Fruit fly (Drosophila melanogaster) whole organism, embryonic: ENCODE results near the gene shd.

Experiments
- CG12071 ChIP-seq: fragments of 200-800 bp; sonication (Bioruptor generic); optimal IDR thresholded peaks from 3 replicates; lab custom pipeline; 2018; ENCODE audit warnings: missing biosample characterization, mild to moderate bottlenecking, missing genetic modification characterization
- CG14441 ChIP-seq: fragments of 200-800 bp; sonication (Bioruptor generic); IDR thresholded peaks from 2 replicates; pipeline ENCODE4 v1.3.6; 2022; ENCODE audit warnings: missing biosample characterization, missing genetic modification characterization
- CG16813 ChIP-seq: fragments of 200-800 bp; sonication (Bioruptor generic); IDR thresholded peaks from 3 replicates; pipeline ENCODE4 v1.3.6; 2022; ENCODE audit warnings: missing biosample characterization, missing genetic modification characterization; ENCODE audit not compliant: partially characterized antibody
- CG17912 ChIP-seq: fragments of 200-800 bp; sonication (Bioruptor generic); optimal IDR thresholded peaks from 2 replicates; lab custom pipeline; 2018; ENCODE audit warnings: missing biosample characterization, mild to moderate bottlenecking, missing genetic modification characterization
- CG18262 ChIP-seq: fragments of 200-800 bp; optimal IDR thresholded peaks from 3 replicates; lab custom pipeline; 2019; ENCODE audit warnings: missing biosample characterization, mild to moderate bottlenecking, missing genetic modification characterization, moderate library complexity
- CG3065 ChIP-seq: fragments of 200-800 bp; sonication (Bioruptor generic); optimal IDR thresholded peaks from 2 replicates; lab custom pipeline; 2016; ENCODE audit warnings: missing biosample characterization, missing genetic modification characterization
- CG33213 ChIP-seq: fragments of 200-800 bp; sonication (Bioruptor generic); optimal IDR thresholded peaks from 3 replicates; lab custom pipeline; 2016; ENCODE audit warnings: missing biosample characterization, missing genetic modification characterization
- CG4404 ChIP-seq: fragments of 200-800 bp; sonication (Bioruptor generic); IDR thresholded peaks from 2 replicates; pipeline ENCODE4 v1.3.6; 2022; ENCODE audit warnings: missing biosample characterization, missing genetic modification characterization
- CG4707 ChIP-seq: fragments of 200-800 bp; sonication (Bioruptor generic); optimal IDR thresholded peaks from 2 replicates; lab custom pipeline; 2018; ENCODE audit warnings: missing biosample characterization, mild to moderate bottlenecking, missing genetic modification characterization, moderate library complexity
- CG6689 ChIP-seq: fragments of 200-800 bp; sonication (Bioruptor generic); IDR thresholded peaks from 2 replicates; pipeline ENCODE4 v1.3.6; 2022; ENCODE audit warnings: missing biosample characterization, missing genetic modification characterization
- CG7271 ChIP-seq: fragments of 200-800 bp; sonication (Bioruptor generic); optimal IDR thresholded peaks from 2 replicates; lab custom pipeline; 2018; ENCODE audit warnings: missing biosample characterization, mild to moderate bottlenecking, missing genetic modification characterization, moderate library complexity
- CG7357 ChIP-seq: fragments of 200-800 bp; sonication (Bioruptor generic); IDR thresholded peaks from 3 replicates; pipeline ENCODE4 v1.3.6; 2022; ENCODE audit warnings: missing biosample characterization, missing genetic modification characterization
- CG7786 ChIP-seq: fragments of 200-800 bp; sonication (Bioruptor generic); optimal IDR thresholded peaks from 2 replicates; lab custom pipeline; 2016; ENCODE audit warnings: missing biosample characterization, missing genetic modification characterization
- CG8089 ChIP-seq: fragments of 200-800 bp; sonication (Bioruptor generic); optimal IDR thresholded peaks from 3 replicates; lab custom pipeline; 2016; ENCODE audit warnings: missing biosample characterization, missing genetic modification characterization
- CG9727 ChIP-seq: fragments of 200-800 bp; sonication (Bioruptor generic); optimal IDR thresholded peaks from 3 replicates; lab custom pipeline; 2017; ENCODE audit warnings: missing biosample characterization, mild to moderate bottlenecking, missing genetic modification characterization
- CG9817 ChIP-seq: fragments of 200-800 bp; sonication (Bioruptor generic); optimal IDR thresholded peaks from 2 replicates; lab custom pipeline; 2018; ENCODE audit warnings: missing biosample characterization, mild to moderate bottlenecking, missing genetic modification characterization, moderate library complexity
- Deaf1 ChIP-seq: fragments of 200-800 bp; optimal IDR thresholded peaks from 3 replicates; lab custom pipeline; 2019; ENCODE audit warnings: missing biosample characterization, mild to moderate bottlenecking, missing genetic modification characterization, moderate library complexity
- Doc2 ChIP-seq: fragments of 200-800 bp; sonication (Bioruptor generic); IDR thresholded peaks from 2 replicates; pipeline ENCODE4 v1.3.6; 2022; ENCODE audit warnings: missing biosample characterization, missing genetic modification characterization
- Dp ChIP-seq: fragments of 200-800 bp; sonication (Bioruptor generic); optimal IDR thresholded peaks from 2 replicates; lab custom pipeline; 2018; ENCODE audit warnings: missing biosample characterization, mild to moderate bottlenecking, missing genetic modification characterization, moderate library complexity
- Eip74EF ChIP-seq, 2 experiments: fragments of 200-800 bp in 1 of 2; fragments of >200 bp in 1 of 2; sonication (Bioruptor generic) in 1 of 2; optimal IDR thresholded peaks; 2 replicates each; lab custom pipeline; 2017 to 2019; ENCODE audit warnings: missing biosample characterization in 2 of 2, missing genetic modification characterization in 2 of 2, mild to moderate bottlenecking in 1 of 2, moderate library complexity in 1 of 2
- Ets65A ChIP-seq: fragments of 200-800 bp; sonication (Bioruptor generic); peaks from one replicate; lab custom pipeline; 2016; ENCODE audit warnings: missing biosample characterization, missing genetic modification characterization
- HLH4C ChIP-seq: fragments of 200-800 bp; sonication (Bioruptor generic); IDR thresholded peaks from 3 replicates; pipeline ENCODE4 v1.3.6; 2022; ENCODE audit warnings: missing biosample characterization, missing genetic modification characterization; ENCODE audit not compliant: partially characterized antibody
- Mes4 ChIP-seq: fragments of 200-800 bp; sonication (Bioruptor generic); optimal IDR thresholded peaks from 2 replicates; lab custom pipeline; 2016; ENCODE audit warnings: missing biosample characterization, missing genetic modification characterization
- NC2β ChIP-seq: fragments of 200-800 bp; sonication (Bioruptor generic); optimal IDR thresholded peaks from 2 replicates; lab custom pipeline; 2016; ENCODE audit warnings: missing biosample characterization, missing genetic modification characterization
- Poxn ChIP-seq: fragments of 200-800 bp; sonication (Bioruptor generic); IDR thresholded peaks from 2 replicates; pipeline ENCODE4 v1.3.6; 2022; ENCODE audit warnings: missing biosample characterization, missing genetic modification characterization
- Six4 ChIP-seq: fragments of 200-800 bp; sonication (Bioruptor generic); optimal IDR thresholded peaks from 2 replicates; lab custom pipeline; 2016; ENCODE audit warnings: missing biosample characterization, missing genetic modification characterization
- Trl ChIP-seq, 3 experiments: fragments of >200 bp in 2 of 3; fragments of 200-800 bp in 1 of 3; sonication (Bioruptor generic) in 1 of 3; optimal IDR thresholded peaks; 2 replicates in 1 of 3; 3 replicates in 2 of 3; lab custom pipeline; 2016 to 2017; ENCODE audit warnings: missing biosample characterization in 1 of 3, missing genetic modification characterization in 1 of 3
- YL-1 ChIP-seq: fragments of 200-800 bp; sonication (Bioruptor generic); optimal IDR thresholded peaks from 3 replicates; lab custom pipeline; 2017; ENCODE audit warnings: missing biosample characterization, mild to moderate bottlenecking, missing genetic modification characterization
- amos ChIP-seq: fragments of 200-800 bp; sonication (Bioruptor generic); IDR thresholded peaks from 2 replicates; pipeline ENCODE4 v1.3.6; 2022; ENCODE audit warnings: missing biosample characterization, missing genetic modification characterization; ENCODE audit not compliant: partially characterized antibody
- ase ChIP-seq: fragments of 200-800 bp; sonication (Bioruptor generic); IDR thresholded peaks from 3 replicates; pipeline ENCODE4 v1.3.6; 2022; ENCODE audit warnings: missing biosample characterization, missing genetic modification characterization
- btn ChIP-seq: fragments of 200-800 bp; sonication (Bioruptor generic); optimal IDR thresholded peaks from 2 replicates; lab custom pipeline; 2016; ENCODE audit warnings: missing biosample characterization, missing genetic modification characterization
- cato ChIP-seq: fragments of 200-800 bp; sonication (Bioruptor generic); optimal IDR thresholded peaks from 2 replicates; lab custom pipeline; 2016; ENCODE audit warnings: missing biosample characterization, missing genetic modification characterization, borderline replicate concordance
- dati ChIP-seq: fragments of 200-800 bp; sonication (Bioruptor generic); IDR thresholded peaks from 2 replicates; pipeline ENCODE4 v1.3.6; 2022; ENCODE audit warnings: missing biosample characterization, missing genetic modification characterization
- emc ChIP-seq: fragments of 200-800 bp; sonication (Bioruptor generic); optimal IDR thresholded peaks from 2 replicates; lab custom pipeline; 2016; ENCODE audit warnings: missing biosample characterization, missing genetic modification characterization
- ems ChIP-seq: fragments of 200-800 bp; sonication (Bioruptor generic); optimal IDR thresholded peaks from 3 replicates; lab custom pipeline; 2016; ENCODE audit warnings: missing biosample characterization, missing genetic modification characterization
- gce ChIP-seq: fragments of 200-800 bp; sonication (Bioruptor generic); IDR thresholded peaks from 3 replicates; pipeline ENCODE4 v1.3.6; 2022; ENCODE audit warnings: missing biosample characterization, missing genetic modification characterization
- gfzf ChIP-seq: fragments of 200-800 bp; sonication (Bioruptor generic); optimal IDR thresholded peaks from 2 replicates; lab custom pipeline; 2016; ENCODE audit warnings: missing biosample characterization, mild to moderate bottlenecking, missing genetic modification characterization, moderate library complexity
- grn ChIP-seq: fragments of 200-800 bp; sonication (Bioruptor generic); optimal IDR thresholded peaks from 3 replicates; lab custom pipeline; 2017; ENCODE audit warnings: missing biosample characterization, missing genetic modification characterization
- gro ChIP-seq: fragments of 200-800 bp; sonication (Bioruptor generic); optimal IDR thresholded peaks from 2 replicates; lab custom pipeline; 2016; ENCODE audit warnings: missing biosample characterization, missing genetic modification characterization
- ind ChIP-seq: fragments of 200-800 bp; sonication (Bioruptor generic); optimal IDR thresholded peaks from 3 replicates; lab custom pipeline; 2016; ENCODE audit warnings: missing biosample characterization, missing genetic modification characterization
- lab ChIP-seq: fragments of 200-800 bp; sonication (Bioruptor generic); optimal IDR thresholded peaks from 3 replicates; lab custom pipeline; 2017; ENCODE audit warnings: missing biosample characterization, missing genetic modification characterization, mild to moderate bottlenecking, moderate library complexity, missing genetic modification reagents
- pfk ChIP-seq: fragments of 200-800 bp; sonication (Bioruptor generic); optimal IDR thresholded peaks from 2 replicates; lab custom pipeline; 2018; ENCODE audit warnings: missing biosample characterization, mild to moderate bottlenecking, missing genetic modification characterization, moderate library complexity
- prd ChIP-seq, 3 experiments: fragments of >200 bp in 2 of 3; fragments of 200-800 bp in 1 of 3; sonication (Bioruptor generic) in 1 of 3; optimal IDR thresholded peaks in 2 of 3; IDR thresholded peaks in 1 of 3; 2 replicates in 2 of 3; 3 replicates in 1 of 3; pipeline versions ENCODE4 v1.3.6 to Lab custom; 2017 to 2022; ENCODE audit warnings: missing biosample characterization in 1 of 3, missing genetic modification characterization in 1 of 3
- repo ChIP-seq: fragments of 200-800 bp; sonication (Bioruptor generic); optimal IDR thresholded peaks from 2 replicates; lab custom pipeline; 2016; ENCODE audit warnings: missing biosample characterization, missing genetic modification characterization
- shn ChIP-seq: fragments of 200-800 bp; sonication (Bioruptor generic); optimal IDR thresholded peaks from 3 replicates; lab custom pipeline; 2016; ENCODE audit warnings: missing biosample characterization, missing genetic modification characterization
- slou ChIP-seq: fragments of 200-800 bp; sonication (Bioruptor generic); optimal IDR thresholded peaks from 3 replicates; lab custom pipeline; 2016; ENCODE audit warnings: missing biosample characterization, missing genetic modification characterization
- tap ChIP-seq: fragments of 200-800 bp; optimal IDR thresholded peaks from 3 replicates; lab custom pipeline; 2019; ENCODE audit warnings: missing biosample characterization, mild to moderate bottlenecking, missing genetic modification characterization, moderate library complexity
- usp ChIP-seq: fragments of >200 bp; optimal IDR thresholded peaks from 2 replicates; lab custom pipeline; 2017; ENCODE audit warnings: missing biosample characterization, missing genetic modification characterization
- wek ChIP-seq: fragments of 200-800 bp; sonication (Bioruptor generic); optimal IDR thresholded peaks from 3 replicates; lab custom pipeline; 2018; ENCODE audit warnings: missing biosample characterization, mild to moderate bottlenecking, missing genetic modification characterization, moderate library complexity

Gene shd

DNA sequence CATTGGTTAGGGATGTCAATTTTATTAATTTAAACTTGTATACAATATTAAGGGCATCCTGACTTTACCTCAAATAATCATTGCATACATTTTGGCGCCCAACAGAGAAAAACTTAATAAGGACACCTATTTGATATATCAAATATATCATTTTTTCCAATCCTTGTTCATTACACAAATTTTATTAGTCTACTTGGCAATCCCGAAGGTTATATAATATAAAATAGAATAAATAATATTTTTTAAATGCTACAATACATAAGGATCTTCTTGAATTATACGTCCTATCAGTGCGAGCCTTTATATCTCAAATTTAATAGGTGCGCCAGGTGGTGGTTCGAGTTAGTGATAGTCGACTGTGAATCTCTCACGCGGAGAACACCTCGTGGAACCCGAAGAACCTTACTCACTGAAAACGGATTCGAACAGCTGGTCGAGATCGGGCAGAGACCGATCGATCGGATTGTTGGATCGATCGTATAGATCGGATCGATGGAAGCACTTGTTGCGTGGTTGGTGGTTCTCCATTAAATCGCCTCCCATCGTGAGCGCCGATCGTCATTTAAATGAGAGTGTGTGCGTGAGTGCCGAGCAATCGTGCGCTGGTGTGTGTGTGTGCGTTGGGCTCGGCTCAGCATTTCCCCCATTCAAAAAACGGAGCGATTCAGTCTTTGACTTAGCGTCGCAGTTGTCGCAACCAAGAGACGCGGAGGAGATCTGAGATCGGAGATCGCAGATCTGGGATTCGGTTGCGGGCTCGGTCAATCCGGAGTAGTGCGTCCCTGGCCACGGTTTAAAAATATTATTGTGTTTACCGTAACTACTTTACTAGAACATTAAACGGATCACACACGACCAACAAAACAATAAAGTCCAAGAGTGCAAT, at the start of gene shd (continued):
- TF ChIP-seq CG14441 (GFP tag; lab: Robert Waterston, UW), result no peak
- peak; percentile 61 for TF ChIP-seq grn
- TF ChIP-seq Mes4 (GFP tag; lab: Kevin White, UChicago), result no peak
- no peak for TF ChIP-seq CG6689 (GFP tag; lab: Robert Waterston, UW)
- TF ChIP-seq CG33213 (GFP tag; lab: Kevin White, UChicago), result no peak
- TF ChIP-seq Poxn, result no peak
- TF ChIP-seq CG12071 (GFP tag; lab: Kevin White, UChicago), result no peak
- no peak for TF ChIP-seq shn (GFP tag; lab: Kevin White, UChicago)
- peak; percentile 12 for TF ChIP-seq CG9817 (tag; lab: Kevin White, UChicago)
- TF ChIP-seq pfk (GFP tag; lab: Kevin White, UChicago), result peak; percentile 7
- no peak for TF ChIP-seq cato (GFP tag; lab: Kevin White, UChicago)
- TF ChIP-seq gfzf (GFP tag; lab: Kevin White, UChicago), result no peak
- TF ChIP-seq Trl (optimal IDR thresholded peaks at IDR 0.05; lab: Kevin White, UChicago), result peak; percentile 22 to 42
- no peak for TF ChIP-seq Trl (GFP tag; optimal IDR thresholded peaks at IDR 0.05; lab: Kevin White, UChicago)
- TF ChIP-seq gce (GFP tag; lab: Robert Waterston, UW), result no peak
- no peak for TF ChIP-seq ems (GFP tag; lab: Kevin White, UChicago)
- TF ChIP-seq CG17912, result no peak
- TF ChIP-seq dati (GFP tag; lab: Robert Waterston, UW), result no peak
- TF ChIP-seq YL-1 (GFP tag; lab: Kevin White, UChicago), result no peak
- peak; percentile 97 for TF ChIP-seq Deaf1 (tag; lab: Kevin White, UChicago)
- TF ChIP-seq ase (GFP tag; lab: Robert Waterston, UW), result no peak
- no peak for TF ChIP-seq tap
- TF ChIP-seq wek (GFP tag; lab: Kevin White, UChicago), result no peak
- TF ChIP-seq amos (GFP tag; lab: Robert Waterston, UW), result no peak
- TF ChIP-seq CG18262 (tag; lab: Kevin White, UChicago), result peak; percentile 75
- no peak for TF ChIP-seq Doc2 (GFP tag; lab: Robert Waterston, UW)
- no peak for TF ChIP-seq CG7786 (GFP tag; lab: Kevin White, UChicago)
- TF ChIP-seq emc (GFP tag; lab: Kevin White, UChicago), result no peak
- TF ChIP-seq ind (GFP tag; lab: Kevin White, UChicago), result peak; percentile 17
- TF ChIP-seq repo (GFP tag; lab: Kevin White, UChicago), result no peak
- no peak for TF ChIP-seq gro
- no peak for TF ChIP-seq CG3065 (GFP tag; lab: Kevin White, UChicago)
- no peak for TF ChIP-seq lab
- no peak for TF ChIP-seq prd (optimal IDR thresholded peaks at IDR 0.05; lab: Kevin White, UChicago)
- no peak for TF ChIP-seq prd (GFP tag; IDR thresholded peaks at IDR 0.05; lab: Robert Waterston, UW)
- no peak for TF ChIP-seq btn (GFP tag; lab: Kevin White, UChicago)
- TF ChIP-seq CG8089 (GFP tag; lab: Kevin White, UChicago), result no peak
- peak; percentile 39 for TF ChIP-seq Ets65A (GFP tag; lab: Kevin White, UChicago)
- no peak for TF ChIP-seq usp (GFP tag; lab: Kevin White, UChicago)
- TF ChIP-seq NC2β (GFP tag; lab: Kevin White, UChicago), result no peak
- no peak for TF ChIP-seq Six4 (GFP tag; lab: Kevin White, UChicago)
- no peak for TF ChIP-seq slou (GFP tag; lab: Kevin White, UChicago)
- TF ChIP-seq CG16813 (GFP tag; lab: Robert Waterston, UW), result no peak
- no peak for TF ChIP-seq CG4404 (GFP tag; lab: Robert Waterston, UW)
- no peak for TF ChIP-seq Eip74EF (GFP tag; optimal IDR thresholded peaks at IDR 0.05; lab: Kevin White, UChicago)
- TF ChIP-seq CG7271, result no peak
- TF ChIP-seq CG4707, result no peak
- TF ChIP-seq CG7357 (GFP tag; lab: Robert Waterston, UW), result no peak
- no peak for TF ChIP-seq HLH4C (GFP tag; lab: Robert Waterston, UW)
- TF ChIP-seq Dp (GFP tag; lab: Kevin White, UChicago), result no peak
- TF ChIP-seq CG9727 (GFP tag; lab: Kevin White, UChicago), result peak; percentile 36
